Fruit fly (Drosophila melanogaster): ENCODE data around the gene Pnn.

DNA sequence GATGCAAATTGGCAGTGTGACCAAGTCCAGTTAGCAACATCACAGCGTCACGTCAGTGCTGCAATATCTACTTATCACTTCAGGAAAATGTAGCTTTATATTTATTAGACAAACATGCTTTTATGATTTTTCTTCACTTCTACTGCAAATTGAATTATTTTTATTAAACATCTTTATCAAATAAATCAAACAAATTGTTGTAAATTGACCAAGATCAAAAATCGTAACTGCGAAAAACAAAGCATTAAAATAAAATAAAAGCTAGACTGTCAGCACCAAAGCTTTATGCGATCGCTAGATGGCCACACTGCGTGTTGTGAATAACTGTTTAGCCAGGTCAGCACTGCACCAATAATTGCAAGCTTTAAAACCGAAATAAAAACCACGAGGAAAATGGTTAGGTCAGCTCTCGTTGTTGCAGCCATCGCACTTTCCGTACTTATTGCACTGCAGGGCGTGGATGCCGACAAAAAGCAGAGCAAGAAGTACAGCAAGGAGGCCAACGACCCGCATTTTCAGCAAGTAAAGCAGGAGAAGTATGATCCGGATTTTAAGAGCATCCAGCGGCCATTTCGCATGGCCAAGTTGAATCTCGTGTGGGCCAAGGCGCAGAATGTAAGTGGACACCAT is 50.6 kb downstream of the Pnn start, which contains the start of the genes CG12945 and CG8507:
- TF ChIP-seq CG14711 (tag; optimal IDR thresholded peaks at IDR 0.05) (peak; percentile 50), ovo (GFP tag; optimal IDR thresholded peaks at IDR 0.05) (peak; percentile 72), kay (GFP tag; ENCODE audit: borderline replicate concordance) (no peak), bab1 (GFP tag; optimal IDR thresholded peaks at IDR 0.05) (peak; percentile 79), CG7101 (tag; optimal IDR thresholded peaks at IDR 0.05) (peak; percentile 65), Crg-1 (GFP tag; optimal IDR thresholded peaks at IDR 0.05) (peak; percentile 74)
